Worm (Caenorhabditis elegans) whole organism, L1 larva: ENCODE measurements around the gene C33F10.1.
"Not testable (repeated sequence)": the region's sequence is repeated elsewhere in the genome, so short reads cannot be mapped to it uniquely, and the experiment has no call there.

Experiments used
- dpl-1 ChIP-seq, 3 experiments: fragments of 150-350 bp in 2 of 3; sonication (generic microtip) in 1 of 3; optimal IDR thresholded peaks; 2 replicates each; lab custom pipeline; 2014 to 2017; ENCODE audit warnings: missing biosample characterization in 3 of 3, missing genetic modification characterization in 3 of 3, missing genetic modification reagents in 3 of 3
- lin-13 ChIP-seq: fragments of 150-350 bp; optimal IDR thresholded peaks from 2 replicates; lab custom pipeline; 2014; ENCODE audit warnings: missing biosample characterization, missing genetic modification reagents, missing genetic modification characterization
- lin-14 ChIP-seq: fragments of 200-800 bp; sonication (Bioruptor generic); optimal IDR thresholded peaks from 2 replicates; lab custom pipeline; 2018; ENCODE audit warnings: mild to moderate bottlenecking, missing genetic modification characterization, moderate library complexity, missing compliant biosample characterization
- nhr-237 ChIP-seq: fragments of 150-350 bp; optimal IDR thresholded peaks from 2 replicates; lab custom pipeline; 2014; ENCODE audit warnings: missing biosample characterization, missing genetic modification characterization
- nhr-28 ChIP-seq: fragments of 150-350 bp; optimal IDR thresholded peaks from 2 replicates; lab custom pipeline; 2014; ENCODE audit warnings: missing biosample characterization, missing genetic modification characterization
- nhr-77 ChIP-seq: fragments of 150-350 bp; optimal IDR thresholded peaks from 2 replicates; lab custom pipeline; 2014; ENCODE audit warnings: missing biosample characterization, missing genetic modification characterization
- pax-3 ChIP-seq: fragments of 200-800 bp; sonication (Bioruptor generic); optimal IDR thresholded peaks from 2 replicates; lab custom pipeline; 2018; ENCODE audit warnings: mild to moderate bottlenecking, missing genetic modification characterization, moderate library complexity, missing compliant biosample characterization
- tbx-2 ChIP-seq: sonication (generic microtip); optimal IDR thresholded peaks from 2 replicates; lab custom pipeline; 2016; ENCODE audit warnings: missing genetic modification characterization, missing compliant biosample characterization
- unc-30 ChIP-seq: sonication (generic microtip); optimal IDR thresholded peaks from 2 replicates; lab custom pipeline; 2017; ENCODE audit warnings: missing biosample characterization, missing genetic modification characterization

DNA sequence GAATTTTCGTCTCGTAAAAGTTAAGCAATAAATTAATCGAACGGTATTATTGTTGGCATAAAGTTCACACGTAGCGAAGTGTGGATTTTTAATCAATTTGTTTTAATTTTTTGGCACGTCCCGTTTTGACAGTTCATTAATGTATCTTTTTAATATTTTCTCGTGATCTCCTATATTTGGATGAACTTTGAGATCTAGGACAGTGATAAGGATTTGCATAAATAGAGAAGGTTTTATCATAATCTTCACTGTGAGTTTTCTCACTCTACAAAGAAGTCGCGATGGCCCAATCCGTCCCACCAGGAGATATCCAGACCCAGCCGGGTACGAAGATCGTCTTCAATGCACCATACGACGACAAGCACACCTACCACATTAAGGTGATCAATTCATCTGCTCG is 9.7 kb upstream of the C33F10.1 start, which contains the start of the genes C33F10.8 and msp-40:
- TF ChIP-seq lin-13 (GFP tag; lab: Kevin White, UChicago); pax-3 (tag; lab: Kevin White, UChicago); nhr-28; nhr-77 (tag; lab: Kevin White, UChicago); dpl-1 (GFP tag; optimal IDR thresholded peaks at IDR 0.05; lab: Kevin White, UChicago); unc-30; nhr-237 (tag; lab: Kevin White, UChicago); tbx-2; lin-14: not testable (repeated sequence)
